Fruit fly (Drosophila melanogaster): ENCODE data around the gene mRpL11.

mRpL11 gene

DNA sequence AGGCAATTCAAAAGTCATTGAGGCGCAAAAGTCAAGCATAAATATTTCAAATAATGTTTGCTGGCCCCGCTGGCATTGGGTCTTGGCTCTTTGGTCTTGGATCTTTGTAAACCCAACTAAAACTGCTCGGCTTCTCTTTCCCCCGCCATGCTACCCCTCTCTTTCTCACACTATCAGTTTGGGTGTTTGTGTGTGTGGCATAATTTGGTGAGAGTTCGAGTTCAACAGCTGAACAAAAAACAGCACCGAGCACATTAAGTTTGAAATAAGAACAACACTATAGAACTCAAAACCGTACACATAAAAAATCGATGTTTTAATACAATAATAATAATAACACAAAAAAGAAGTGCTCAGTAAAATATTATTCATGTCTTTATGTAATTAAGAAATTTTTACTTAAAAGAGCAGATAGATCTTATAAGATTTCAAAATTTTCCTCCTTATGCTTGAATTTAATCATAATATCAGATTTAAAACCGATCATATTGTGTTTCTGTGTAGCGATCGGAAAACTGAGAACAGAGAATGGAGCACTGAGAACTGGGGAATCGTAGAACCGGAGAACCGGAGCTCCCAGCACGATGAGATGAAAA lies 33.1 kb upstream of the mRpL11 start (continued):
- TF ChIP-seq dan (GFP tag; IDR thresholded peaks at IDR 0.05) (no peak), CG4424 (GFP tag; optimal IDR thresholded peaks at IDR 0.05) (peak; percentile 81), zen (tag; optimal IDR thresholded peaks at IDR 0.05) (peak; percentile 48), dysf (GFP tag; IDR thresholded peaks at IDR 0.05) (peak; percentile 84), CG10654 (GFP tag; optimal IDR thresholded peaks at IDR 0.05) (peak; percentile 69), CG9609 (GFP tag; optimal IDR thresholded peaks at IDR 0.05) (no peak), CG10147 (GFP tag; optimal IDR thresholded peaks at IDR 0.05) (peak; percentile 77), CG32767 (GFP tag; IDR thresholded peaks at IDR 0.05) (peak; percentile 79), pho (GFP tag; optimal IDR thresholded peaks at IDR 0.05) (no peak), Dbx (GFP tag; IDR thresholded peaks at IDR 0.05) (peak; percentile 62; the same call in 2 of the 3 replicates), CG8478 (optimal IDR thresholded peaks at IDR 0.05) (no peak), CG11560 (tag; IDR thresholded peaks at IDR 0.05) (no peak; the same call in 2 of the 3 replicates), mld (GFP tag; IDR thresholded peaks at IDR 0.05; ENCODE audit: partially characterized antibody) (no peak), NFAT (GFP tag; IDR thresholded peaks at IDR 0.05) (no peak), gro (GFP tag; optimal IDR thresholded peaks at IDR 0.05) (no peak), dm (GFP tag; optimal IDR thresholded peaks at IDR 0.05) (no peak), CG2875 (GFP tag; optimal IDR thresholded peaks at IDR 0.05) (peak; percentile 34), CG15269 (tag; optimal IDR thresholded peaks at IDR 0.05) (peak; percentile 79), CG3163 (GFP tag; optimal IDR thresholded peaks at IDR 0.05) (no peak), CG1647 (GFP tag; optimal IDR thresholded peaks at IDR 0.05) (no peak), NK7.1 (GFP tag; optimal IDR thresholded peaks at IDR 0.05) (no peak), salm (tag; optimal IDR thresholded peaks at IDR 0.05) (peak; percentile 64), CG42726 (GFP tag; IDR thresholded peaks at IDR 0.05; ENCODE audit: partially characterized antibody) (no peak), Sox102F (GFP tag; optimal IDR thresholded peaks at IDR 0.05) (peak; percentile 81), Camta (GFP tag; optimal IDR thresholded peaks at IDR 0.05) (peak; percentile 23), jing (GFP tag; optimal IDR thresholded peaks at IDR 0.05) (no peak), CG33213 (GFP tag; optimal IDR thresholded peaks at IDR 0.05) (no peak), inv (GFP tag; IDR thresholded peaks at IDR 0.05; ENCODE audit: partially characterized antibody) (no peak), pnt (GFP tag; optimal IDR thresholded peaks at IDR 0.05) (peak; percentile 9), ara (GFP tag; IDR thresholded peaks at IDR 0.05) (peak; percentile 71), CG5953 (GFP tag; IDR thresholded peaks at IDR 0.05) (no peak), Rx (GFP tag; IDR thresholded peaks at IDR 0.05) (no peak), gsb-n (tag; optimal IDR thresholded peaks at IDR 0.05) (peak; percentile 90), dmrt99B (tag; optimal IDR thresholded peaks at IDR 0.05) (peak; percentile 84), so (GFP tag; IDR thresholded peaks at IDR 0.05) (peak; percentile 56; the same call in 1 of the 3 replicates), pros (GFP tag; optimal IDR thresholded peaks at IDR 0.05) (no peak), kah (GFP tag; optimal IDR thresholded peaks at IDR 0.05) (peak; percentile 31), lmd (GFP tag; IDR thresholded peaks at IDR 0.05) (peak; percentile 81), Doc3 (GFP tag; IDR thresholded peaks at IDR 0.05; ENCODE audit: partially characterized antibody) (no peak), CG43689 (GFP tag; IDR thresholded peaks at IDR 0.05) (no peak), Sry-β (GFP tag; optimal IDR thresholded peaks at IDR 0.05) (no peak), wek (GFP tag; optimal IDR thresholded peaks at IDR 0.05) (no peak), bsh (GFP tag; optimal IDR thresholded peaks at IDR 0.05) (peak in 1 of 2 experiments; percentile 89), CG12155 (GFP tag; optimal IDR thresholded peaks at IDR 0.05) (peak; percentile 62), CG9727 (GFP tag; optimal IDR thresholded peaks at IDR 0.05) (peak; percentile 90), Fer2 (tag; optimal IDR thresholded peaks at IDR 0.05) (peak; percentile 41), maf-S (GFP tag; optimal IDR thresholded peaks at IDR 0.05) (no peak), CG7372 (GFP tag; IDR thresholded peaks at IDR 0.05) (peak; percentile 75), CoRest (tag; optimal IDR thresholded peaks at IDR 0.05) (peak; percentile 91), CG31441 (GFP tag; IDR thresholded peaks at IDR 0.05) (peak; percentile 90), ems (GFP tag; optimal IDR thresholded peaks at IDR 0.05) (peak; percentile 33)

All from whole organism, embryonic.